Worm (Caenorhabditis elegans) whole organism, young adult: ENCODE results near the gene pgp-7.

Experiments used
- D2030.7 ChIP-seq: fragments of 200-800 bp; sonication (Bioruptor generic); IDR thresholded peaks from 2 replicates; pipeline ENCODE4 v1.3.6; 2022; ENCODE audit warnings: missing genetic modification reagents, missing genetic modification characterization, missing compliant biosample characterization
- F10E7.11 ChIP-seq: sonication (generic microtip); optimal IDR thresholded peaks from 2 replicates; lab custom pipeline; 2017; ENCODE audit warnings: mild to moderate bottlenecking, missing genetic modification characterization, moderate library complexity, missing compliant biosample characterization
- K11D2.4 ChIP-seq: fragments of 200-800 bp; sonication (Bioruptor generic); IDR thresholded peaks from 2 replicates; pipeline ENCODE4 v1.3.6; 2022; ENCODE audit warnings: missing genetic modification reagents, missing genetic modification characterization, missing compliant biosample characterization
- T07F8.4 ChIP-seq: sonication (generic microtip); optimal IDR thresholded peaks from 2 replicates; lab custom pipeline; 2016; ENCODE audit warnings: mild to moderate bottlenecking, missing genetic modification characterization, moderate library complexity, missing compliant biosample characterization
- T26A5.8 ChIP-seq: sonication (generic microtip); optimal IDR thresholded peaks from 2 replicates; lab custom pipeline; 2016; ENCODE audit warnings: missing genetic modification characterization, missing compliant biosample characterization
- Y56A3A.18 ChIP-seq: fragments of 200-800 bp; sonication (Bioruptor generic); IDR thresholded peaks from 2 replicates; pipeline ENCODE4 v1.3.6; 2022; ENCODE audit warnings: missing genetic modification reagents, missing genetic modification characterization, missing compliant biosample characterization
- Y79H2A.3 ChIP-seq: fragments of 200-800 bp; sonication (Bioruptor generic); conservative IDR thresholded peaks from 2 replicates; pipeline ENCODE4 v1.3.6; 2022; ENCODE audit warnings: missing genetic modification reagents, missing genetic modification characterization, missing compliant biosample characterization
- aptf-2 ChIP-seq: fragments of 200-800 bp; sonication (Bioruptor generic); conservative IDR thresholded peaks from 2 replicates; pipeline ENCODE4 v1.3.6; 2022; ENCODE audit warnings: missing genetic modification reagents, missing genetic modification characterization, missing compliant biosample characterization
- athp-1 ChIP-seq: sonication (generic microtip); optimal IDR thresholded peaks from 2 replicates; lab custom pipeline; 2017; ENCODE audit warnings: mild to moderate bottlenecking, missing genetic modification characterization, missing compliant biosample characterization
- attf-3 ChIP-seq: fragments of 200-800 bp; sonication (Bioruptor generic); conservative IDR thresholded peaks from 2 replicates; pipeline ENCODE4 v1.3.6; 2022; ENCODE audit warnings: missing genetic modification reagents, missing genetic modification characterization, missing compliant biosample characterization
- ccch-3 ChIP-seq: fragments of 200-800 bp; sonication (Bioruptor generic); optimal IDR thresholded peaks from 2 replicates; lab custom pipeline; 2018; ENCODE audit warnings: mild to moderate bottlenecking, missing genetic modification characterization, missing compliant biosample characterization
- cebp-1 ChIP-seq, 2 experiments: fragments of 200-800 bp in 1 of 2; sonication (Bioruptor generic) in 1 of 2; sonication (generic microtip) in 1 of 2; IDR thresholded peaks in 1 of 2; optimal IDR thresholded peaks in 1 of 2; 2 replicates each; pipeline versions ENCODE4 v1.3.6 to Lab custom; 2017 to 2022; ENCODE audit warnings: missing compliant biosample characterization in 2 of 2, missing genetic modification characterization in 2 of 2, mild to moderate bottlenecking in 1 of 2, missing genetic modification reagents in 1 of 2, moderate library complexity in 1 of 2
- ceh-91 ChIP-seq: fragments of 200-800 bp; sonication (Bioruptor generic); IDR thresholded peaks from 2 replicates; pipeline ENCODE4 v1.3.6; 2022; ENCODE audit warnings: missing genetic modification reagents, missing genetic modification characterization, missing compliant biosample characterization
- chd-7 ChIP-seq: sonication (generic microtip); optimal IDR thresholded peaks from 2 replicates; lab custom pipeline; 2016; ENCODE audit warnings: mild to moderate bottlenecking, missing genetic modification characterization, moderate library complexity, missing compliant biosample characterization
- dox-1 ChIP-seq: fragments of 200-800 bp; sonication (Bioruptor generic); IDR thresholded peaks from 2 replicates; pipeline ENCODE4 v1.3.6; 2022; ENCODE audit warnings: missing genetic modification reagents, missing genetic modification characterization, missing compliant biosample characterization
- egl-44 ChIP-seq: fragments of 200-800 bp; sonication (Bioruptor generic); IDR thresholded peaks from 2 replicates; pipeline ENCODE4 v1.3.6; 2022; ENCODE audit warnings: missing genetic modification reagents, missing genetic modification characterization, missing compliant biosample characterization
- egrh-3 ChIP-seq: fragments of 200-800 bp; sonication (Bioruptor generic); IDR thresholded peaks from 2 replicates; pipeline ENCODE4 v1.3.6; 2022; ENCODE audit warnings: missing genetic modification reagents, missing genetic modification characterization, missing compliant biosample characterization
- ekl-4 ChIP-seq: fragments of 200-800 bp; sonication (Bioruptor generic); IDR thresholded peaks from 2 replicates; pipeline ENCODE4 v1.3.6; 2022; ENCODE audit warnings: missing genetic modification reagents, missing genetic modification characterization, missing compliant biosample characterization
- hlh-12 ChIP-seq: sonication (generic microtip); optimal IDR thresholded peaks from 2 replicates; lab custom pipeline; 2016; ENCODE audit warnings: missing genetic modification characterization, missing compliant biosample characterization
- lsl-1 ChIP-seq: fragments of 200-800 bp; sonication (Bioruptor generic); optimal IDR thresholded peaks from 2 replicates; lab custom pipeline; 2018; ENCODE audit warnings: mild to moderate bottlenecking, missing genetic modification characterization, moderate library complexity, missing compliant biosample characterization
- madf-6 ChIP-seq: fragments of 200-800 bp; sonication (Bioruptor generic); IDR thresholded peaks from 2 replicates; pipeline ENCODE4 v1.3.6; 2022; ENCODE audit warnings: missing genetic modification reagents, missing genetic modification characterization, missing compliant biosample characterization
- nfya-1 ChIP-seq: sonication (generic microtip); optimal IDR thresholded peaks from 2 replicates; lab custom pipeline; 2017; ENCODE audit warnings: antibody characterized with exemption, missing compliant biosample characterization, missing genetic modification characterization, borderline replicate concordance; ENCODE audit not compliant: insufficient read depth
- nhr-179 ChIP-seq: sonication (generic microtip); optimal IDR thresholded peaks from 2 replicates; lab custom pipeline; 2016; ENCODE audit warnings: mild to moderate bottlenecking, missing genetic modification characterization, missing compliant biosample characterization
- nhr-80 ChIP-seq: sonication (generic microtip); optimal IDR thresholded peaks from 2 replicates; lab custom pipeline; 2016; ENCODE audit warnings: missing genetic modification characterization, missing compliant biosample characterization
- nhr-90 ChIP-seq: sonication (generic microtip); optimal IDR thresholded peaks from 2 replicates; lab custom pipeline; 2016; ENCODE audit warnings: missing genotype, mild to moderate bottlenecking, missing genetic modification characterization, missing compliant biosample characterization
- pbrm-1 ChIP-seq: fragments of 200-800 bp; sonication (Bioruptor generic); IDR thresholded peaks from 2 replicates; pipeline ENCODE4 v1.3.6; 2022; ENCODE audit warnings: missing genetic modification reagents, missing genetic modification characterization, missing compliant biosample characterization
- unc-130 ChIP-seq: sonication (generic microtip); optimal IDR thresholded peaks from 2 replicates; lab custom pipeline; 2016; ENCODE audit warnings: missing genetic modification reagents, missing genetic modification characterization, missing compliant biosample characterization
- unc-62 ChIP-seq: fragments of 150-350 bp; optimal IDR thresholded peaks from 2 replicates; lab custom pipeline; 2014; ENCODE audit warnings: missing biosample characterization, missing genetic modification reagents, missing genetic modification characterization
- ztf-3 ChIP-seq: fragments of 200-800 bp; sonication (Bioruptor generic); optimal IDR thresholded peaks from 2 replicates; lab custom pipeline; 2018; ENCODE audit warnings: mild to moderate bottlenecking, missing genetic modification characterization, missing compliant biosample characterization

pgp-7 gene

ce11 chrX:10881984-10882383, 11.9 kb upstream of the pgp-7 start, which contains the start of gene T21E8.6:
Gene T21E8.6, plus strand, starts transcription at chrX:10882284.
- no peak for TF ChIP-seq madf-6 (GFP tag; lab: Robert Waterston, UW)
- no peak for TF ChIP-seq ekl-4
- TF ChIP-seq egrh-3 (GFP tag; lab: Robert Waterston, UW): no peak
- no peak for TF ChIP-seq K11D2.4 (GFP tag; lab: Robert Waterston, UW)
- no peak for TF ChIP-seq attf-3 (GFP tag; lab: Robert Waterston, UW)
- no peak for TF ChIP-seq T26A5.8 (tag; lab: Kevin White, UChicago)
- TF ChIP-seq egl-44 (GFP tag; lab: Robert Waterston, UW): no peak
- no peak for TF ChIP-seq pbrm-1 (GFP tag; lab: Robert Waterston, UW)
- TF ChIP-seq ceh-91: no peak
- TF ChIP-seq T07F8.4 (tag; lab: Kevin White, UChicago): no peak
- TF ChIP-seq unc-130 (GFP tag; lab: Kevin White, UChicago): no peak
- TF ChIP-seq cebp-1 (GFP tag; IDR thresholded peaks at IDR 0.05; lab: Robert Waterston, UW): no peak
- TF ChIP-seq cebp-1 (tag; optimal IDR thresholded peaks at IDR 0.05; lab: Kevin White, UChicago): no peak
- TF ChIP-seq D2030.7 (GFP tag; lab: Robert Waterston, UW): no peak
- TF ChIP-seq unc-62 (GFP tag; lab: Kevin White, UChicago): no peak
- TF ChIP-seq F10E7.11 (tag; lab: Kevin White, UChicago): no peak

- no peak for TF ChIP-seq nfya-1 (tag; lab: Kevin White, UChicago)
Observed at ce11 chrX:10880509-10880908, 10.5 kb upstream of the pgp-7 start, which contains the start of gene T21E8.4. Gene T21E8.4, plus strand, starts transcription at chrX:10880809.

- TF ChIP-seq Y56A3A.18 (GFP tag; lab: Robert Waterston, UW): no peak
- peak; percentile 39; the same call in 1 of the 2 replicates for TF ChIP-seq cebp-1 (GFP tag; IDR thresholded peaks at IDR 0.05; lab: Robert Waterston, UW)
- no peak for TF ChIP-seq cebp-1 (tag; optimal IDR thresholded peaks at IDR 0.05; lab: Kevin White, UChicago)
Observed at ce11 chrX:10877138-10877743, 7.2 kb upstream of the pgp-7 start, which contains the start of gene pgp-6. Gene pgp-6, minus strand, starts transcription at chrX:10877425.

- no peak for TF ChIP-seq dox-1
- no peak for TF ChIP-seq Y56A3A.18 (GFP tag; lab: Robert Waterston, UW)
- no peak for TF ChIP-seq K11D2.4 (GFP tag; lab: Robert Waterston, UW)
- no peak for TF ChIP-seq athp-1 (tag; lab: Kevin White, UChicago)
- peak; percentile 12 for TF ChIP-seq nhr-80 (tag; lab: Kevin White, UChicago)
- no peak for TF ChIP-seq nhr-90 (tag; lab: Kevin White, UChicago)
- no peak for TF ChIP-seq ccch-3 (GFP tag; lab: Kevin White, UChicago)
- TF ChIP-seq lsl-1 (GFP tag; lab: Kevin White, UChicago): no peak
Observed at ce11 chrX:10864322-10864721, 5.7 kb downstream of the pgp-7 start, which contains the start of gene pgp-8. Gene pgp-8, minus strand, starts transcription at chrX:10864422.

ce11 chrX:10862582-10862981, 7.5 kb downstream of the pgp-7 start:
- TF ChIP-seq nhr-179 (tag; lab: Kevin White, UChicago): no peak
- TF ChIP-seq cebp-1 (GFP tag; IDR thresholded peaks at IDR 0.05; lab: Robert Waterston, UW): no peak
- no peak for TF ChIP-seq cebp-1 (tag; optimal IDR thresholded peaks at IDR 0.05; lab: Kevin White, UChicago)
- no peak for TF ChIP-seq hlh-12 (tag; lab: Kevin White, UChicago)
- no peak for TF ChIP-seq chd-7 (tag; lab: Kevin White, UChicago)
- TF ChIP-seq aptf-2 (GFP tag; lab: Robert Waterston, UW): no peak
- TF ChIP-seq ceh-91: no peak

- TF ChIP-seq ztf-3 (GFP tag; lab: Kevin White, UChicago) (no peak), Y79H2A.3 (no peak), ekl-4 (no peak)
- TF ChIP-seq, all 124 proteins: peak for 0
Observed at ce11 chrX:10861673-10862072, 8.4 kb downstream of the pgp-7 start.
